Fruit fly (Drosophila melanogaster) whole organism, embryonic: ENCODE data around the gene CG31897.

Source experiments
- Abd-B ChIP-seq: fragments of 200-800 bp; sonication (Bioruptor generic); optimal IDR thresholded peaks from 2 replicates; lab custom pipeline; 2018; ENCODE audit warnings: missing biosample characterization, mild to moderate bottlenecking, missing genetic modification characterization, moderate library complexity
- Bdp1 ChIP-seq: fragments of 200-800 bp; sonication (Bioruptor generic); optimal IDR thresholded peaks from 3 replicates; lab custom pipeline; 2016; ENCODE audit warnings: missing biosample characterization, missing genetic modification characterization
- CG10267 ChIP-seq: fragments of 200-800 bp; sonication (Bioruptor generic); optimal IDR thresholded peaks from 2 replicates; lab custom pipeline; 2018; ENCODE audit warnings: missing biosample characterization, mild to moderate bottlenecking, missing genetic modification characterization, moderate library complexity
- CG11504 ChIP-seq: fragments of 200-800 bp; sonication (Bioruptor generic); optimal IDR thresholded peaks from 3 replicates; lab custom pipeline; 2019; ENCODE audit warnings: missing biosample characterization, mild to moderate bottlenecking, missing genetic modification characterization, moderate library complexity
- CG12659 ChIP-seq: fragments of 200-800 bp; sonication (Bioruptor generic); optimal IDR thresholded peaks from 3 replicates; lab custom pipeline; 2017; ENCODE audit warnings: mild to moderate bottlenecking, missing biosample characterization, missing genetic modification reagents, missing genetic modification characterization
- CG13624 ChIP-seq: fragments of 200-800 bp; sonication (Bioruptor generic); optimal IDR thresholded peaks from 2 replicates; lab custom pipeline; 2016; ENCODE audit warnings: missing biosample characterization, missing genetic modification characterization
- CG15601 ChIP-seq: fragments of 200-800 bp; sonication (Bioruptor generic); optimal IDR thresholded peaks from 3 replicates; lab custom pipeline; 2019; ENCODE audit warnings: missing biosample characterization, mild to moderate bottlenecking, missing genetic modification characterization, moderate library complexity
- CG1603 ChIP-seq: fragments of 200-800 bp; sonication (Bioruptor generic); optimal IDR thresholded peaks from 2 replicates; lab custom pipeline; 2019; ENCODE audit warnings: missing biosample characterization, mild to moderate bottlenecking, missing genetic modification characterization, moderate library complexity
- CG2120 ChIP-seq: fragments of 200-800 bp; sonication (Bioruptor generic); optimal IDR thresholded peaks from 3 replicates; lab custom pipeline; 2016; ENCODE audit warnings: missing biosample characterization, missing genetic modification characterization
- CG2712 ChIP-seq: fragments of 200-800 bp; optimal IDR thresholded peaks from 3 replicates; lab custom pipeline; 2019; ENCODE audit warnings: missing biosample characterization, mild to moderate bottlenecking, missing genetic modification characterization, moderate library complexity
- CG33213 ChIP-seq: fragments of 200-800 bp; sonication (Bioruptor generic); optimal IDR thresholded peaks from 3 replicates; lab custom pipeline; 2016; ENCODE audit warnings: missing biosample characterization, missing genetic modification characterization
- CG3726 ChIP-seq: fragments of 200-800 bp; sonication (Bioruptor generic); IDR thresholded peaks from 3 replicates; pipeline ENCODE4, ENCODE4 v1.3.6; 2022; ENCODE audit warnings: missing biosample characterization, missing genetic modification characterization
- CG3838 ChIP-seq: fragments of 200-800 bp; sonication (Bioruptor generic); optimal IDR thresholded peaks from 3 replicates; lab custom pipeline; 2016; ENCODE audit warnings: missing biosample characterization, missing genetic modification characterization
- CG6272 ChIP-seq: fragments of 200-800 bp; sonication (Bioruptor generic); IDR thresholded peaks from 2 replicates; pipeline ENCODE4 v1.3.6; 2022; ENCODE audit warnings: missing biosample characterization, missing genetic modification characterization
- CG6791 ChIP-seq: fragments of 200-800 bp; sonication (Bioruptor generic); IDR thresholded peaks from 3 replicates; pipeline ENCODE4 v1.3.6; 2022; ENCODE audit warnings: missing biosample characterization, missing genetic modification characterization; ENCODE audit not compliant: partially characterized antibody
- CG8290 ChIP-seq, 3 experiments: fragments of 200-800 bp; sonication (Bioruptor generic); optimal IDR thresholded peaks; 2 replicates each; lab custom pipeline; 2016 to 2019; ENCODE audit warnings: missing biosample characterization in 3 of 3, missing genetic modification characterization in 3 of 3, mild to moderate bottlenecking in 2 of 3, moderate library complexity in 1 of 3
- CG8478 ChIP-seq: fragments of >200 bp; optimal IDR thresholded peaks from 2 replicates; lab custom pipeline; 2018
- CG9797 ChIP-seq: fragments of 200-800 bp; sonication (Bioruptor generic); optimal IDR thresholded peaks from 3 replicates; lab custom pipeline; 2018; ENCODE audit warnings: missing biosample characterization, mild to moderate bottlenecking, missing genetic modification characterization
- CG9932 ChIP-seq: fragments of 200-800 bp; sonication (Bioruptor generic); IDR thresholded peaks from 2 replicates; pipeline ENCODE4 v1.3.6; 2022; ENCODE audit warnings: missing biosample characterization, missing genetic modification characterization
- Dek ChIP-seq: fragments of 200-800 bp; sonication (Bioruptor generic); optimal IDR thresholded peaks from 3 replicates; lab custom pipeline; 2019; ENCODE audit warnings: missing biosample characterization, mild to moderate bottlenecking, missing genetic modification characterization, moderate library complexity
- Dfd ChIP-seq, 2 experiments: fragments of >200 bp; optimal IDR thresholded peaks; 2 replicates each; lab custom pipeline; 2017; ENCODE audit warnings: missing biosample characterization in 2 of 2, missing genetic modification characterization in 2 of 2
- Ets97D ChIP-seq: fragments of 200-800 bp; sonication (Bioruptor generic); optimal IDR thresholded peaks from 3 replicates; lab custom pipeline; 2016; ENCODE audit warnings: missing biosample characterization, missing genetic modification characterization
- H2.0 ChIP-seq: fragments of 200-800 bp; sonication (Bioruptor generic); IDR thresholded peaks from 2 replicates; pipeline ENCODE4 v1.3.6; 2022; ENCODE audit warnings: missing biosample characterization, missing genetic modification characterization
- HmgD ChIP-seq: fragments of 200-800 bp; sonication (Bioruptor generic); optimal IDR thresholded peaks from 3 replicates; lab custom pipeline; 2016; ENCODE audit warnings: missing biosample characterization, missing genetic modification characterization
- Hr3 ChIP-seq: fragments of 200-800 bp; sonication (Bioruptor generic); optimal IDR thresholded peaks from 3 replicates; lab custom pipeline; 2016; ENCODE audit warnings: missing biosample characterization, missing genetic modification characterization
- Hr78 ChIP-seq, 2 experiments: fragments of 200-800 bp in 1 of 2; fragments of >200 bp in 1 of 2; sonication (Bioruptor generic) in 1 of 2; optimal IDR thresholded peaks; 2 replicates each; lab custom pipeline; 2017 to 2019; ENCODE audit warnings: missing biosample characterization in 2 of 2, missing genetic modification characterization in 2 of 2, mild to moderate bottlenecking in 1 of 2, moderate library complexity in 1 of 2
- Lhr ChIP-seq: fragments of 200-800 bp; sonication (Bioruptor generic); optimal IDR thresholded peaks from 3 replicates; lab custom pipeline; 2017; ENCODE audit warnings: mild to moderate bottlenecking, missing biosample characterization, missing genetic modification reagents, missing genetic modification characterization
- Max ChIP-seq: fragments of 200-800 bp; sonication (Bioruptor generic); optimal IDR thresholded peaks from 2 replicates; lab custom pipeline; 2016; ENCODE audit warnings: missing biosample characterization, mild to moderate bottlenecking, missing genetic modification characterization
- Pdp1 ChIP-seq, 2 experiments: fragments of 200-800 bp; sonication (Bioruptor generic); optimal IDR thresholded peaks; 3 replicates each; lab custom pipeline; 2016; ENCODE audit warnings: missing biosample characterization in 2 of 2, missing genetic modification characterization in 2 of 2, mild to moderate bottlenecking in 1 of 2, moderate library complexity in 1 of 2
- Sox102F ChIP-seq: fragments of 200-800 bp; sonication (Bioruptor generic); optimal IDR thresholded peaks from 2 replicates; lab custom pipeline; 2018; ENCODE audit warnings: missing biosample characterization, mild to moderate bottlenecking, missing genetic modification characterization, moderate library complexity
- Sry-δ ChIP-seq: fragments of 200-800 bp; sonication (Bioruptor generic); optimal IDR thresholded peaks from 2 replicates; lab custom pipeline; 2016; ENCODE audit warnings: missing biosample characterization, missing genetic modification characterization
- amos ChIP-seq: fragments of 200-800 bp; sonication (Bioruptor generic); IDR thresholded peaks from 2 replicates; pipeline ENCODE4 v1.3.6; 2022; ENCODE audit warnings: missing biosample characterization, missing genetic modification characterization; ENCODE audit not compliant: partially characterized antibody
- ato ChIP-seq: fragments of 200-800 bp; sonication (Bioruptor generic); IDR thresholded peaks from 2 replicates; pipeline ENCODE4 v1.3.6; 2022; ENCODE audit warnings: missing biosample characterization, missing genetic modification characterization; ENCODE audit not compliant: partially characterized antibody
- bbx ChIP-seq: fragments of 200-800 bp; sonication (Bioruptor generic); IDR thresholded peaks from 2 replicates; pipeline ENCODE4 v1.3.6; 2022; ENCODE audit warnings: missing biosample characterization, missing genetic modification characterization; ENCODE audit not compliant: partially characterized antibody
- chn ChIP-seq: fragments of 200-800 bp; sonication (Bioruptor generic); optimal IDR thresholded peaks from 2 replicates; lab custom pipeline; 2016; ENCODE audit warnings: missing biosample characterization, missing genetic modification characterization
- crp ChIP-seq, 2 experiments: fragments of 200-800 bp; sonication (Bioruptor generic); optimal IDR thresholded peaks; 2 replicates in 1 of 2; 3 replicates in 1 of 2; lab custom pipeline; 2017; ENCODE audit warnings: missing biosample characterization in 2 of 2, missing genetic modification characterization in 2 of 2, mild to moderate bottlenecking in 1 of 2, moderate library complexity in 1 of 2
- dpn ChIP-seq, 2 experiments: fragments of 200-800 bp; sonication (Bioruptor generic); optimal IDR thresholded peaks; 3 replicates each; lab custom pipeline; 2016; ENCODE audit warnings: missing biosample characterization in 2 of 2, missing genetic modification characterization in 2 of 2
- inv ChIP-seq: fragments of 200-800 bp; sonication (Bioruptor generic); IDR thresholded peaks from 2 replicates; pipeline ENCODE4 v1.3.6; 2022; ENCODE audit warnings: missing biosample characterization, missing genetic modification characterization; ENCODE audit not compliant: partially characterized antibody
- jing ChIP-seq: fragments of 200-800 bp; sonication (Bioruptor generic); optimal IDR thresholded peaks from 2 replicates; lab custom pipeline; 2018; ENCODE audit warnings: missing biosample characterization, mild to moderate bottlenecking, missing genetic modification characterization
- knrl ChIP-seq: fragments of 200-800 bp; sonication (Bioruptor generic); IDR thresholded peaks from 3 replicates; pipeline ENCODE4 v1.3.6; 2022; ENCODE audit warnings: missing biosample characterization, missing genetic modification characterization; ENCODE audit not compliant: partially characterized antibody
- maf-S ChIP-seq: fragments of 200-800 bp; sonication (Bioruptor generic); optimal IDR thresholded peaks from 2 replicates; lab custom pipeline; 2016; ENCODE audit warnings: missing biosample characterization, missing genetic modification characterization
- nerfin-1 ChIP-seq: fragments of 200-800 bp; sonication (Bioruptor generic); optimal IDR thresholded peaks from 3 replicates; lab custom pipeline; 2019; ENCODE audit warnings: missing biosample characterization, mild to moderate bottlenecking, missing genetic modification characterization, moderate library complexity
- nmo ChIP-seq: fragments of 200-800 bp; sonication (Bioruptor generic); optimal IDR thresholded peaks from 2 replicates; lab custom pipeline; 2018; ENCODE audit warnings: missing biosample characterization, mild to moderate bottlenecking, missing genetic modification characterization, moderate library complexity
- peb ChIP-seq: fragments of 200-800 bp; sonication (Bioruptor generic); IDR thresholded peaks from 2 replicates; pipeline ENCODE4 v1.3.6; 2022; ENCODE audit warnings: missing biosample characterization, missing genetic modification characterization
- pho ChIP-seq: fragments of 200-800 bp; sonication (Bioruptor generic); optimal IDR thresholded peaks from 2 replicates; lab custom pipeline; 2016; ENCODE audit warnings: missing biosample characterization, missing genetic modification characterization
- pzg ChIP-seq: fragments of 200-800 bp; sonication (Bioruptor generic); optimal IDR thresholded peaks from 3 replicates; lab custom pipeline; 2018; ENCODE audit warnings: missing biosample characterization, mild to moderate bottlenecking, missing genetic modification characterization, moderate library complexity
- schlank ChIP-seq: fragments of 200-800 bp; sonication (Bioruptor generic); optimal IDR thresholded peaks from 2 replicates; lab custom pipeline; 2018; ENCODE audit warnings: missing biosample characterization, mild to moderate bottlenecking, missing genetic modification characterization
- trem ChIP-seq: fragments of 200-800 bp; optimal IDR thresholded peaks from 3 replicates; lab custom pipeline; 2019; ENCODE audit warnings: missing biosample characterization, mild to moderate bottlenecking, missing genetic modification characterization, moderate library complexity

Gene CG31897

dm6 chr2L:8477971-8478370 is 35.7 kb downstream of the CG31897 start (continued):
- no peak for TF ChIP-seq H2.0
- TF ChIP-seq CG9932, result 0 out of 2 replicates have a peak, but pooled peaks have one; percentile 14
- peak in 1 of 2 experiments; percentile 20 for TF ChIP-seq dpn (GFP tag; optimal IDR thresholded peaks at IDR 0.05; lab: Kevin White, UChicago)
- TF ChIP-seq CG33213, result peak; percentile 46
- peak; percentile 41 for TF ChIP-seq CG11504 (tag; lab: Kevin White, UChicago)
- TF ChIP-seq CG1603 (tag; lab: Kevin White, UChicago), result peak; percentile 75
- no peak for TF ChIP-seq peb
- peak in 1 of 2 experiments; percentile 49 for TF ChIP-seq Hr78 (GFP tag; optimal IDR thresholded peaks at IDR 0.05; lab: Kevin White, UChicago)
- no peak for TF ChIP-seq CG12659 (GFP tag; lab: Kevin White, UChicago)
- TF ChIP-seq CG2120, result peak; percentile 17
- peak; percentile 28 for TF ChIP-seq CG2712 (tag; lab: Kevin White, UChicago)
- TF ChIP-seq Sox102F, result peak; percentile 68
- no peak for TF ChIP-seq jing (GFP tag; lab: Kevin White, UChicago)
- TF ChIP-seq crp (GFP tag; optimal IDR thresholded peaks at IDR 0.05; lab: Kevin White, UChicago), result peak in 1 of 2 experiments; percentile 69
- TF ChIP-seq CG10267 (tag; lab: Kevin White, UChicago), result peak; percentile 78
- peak in 1 of 2 experiments; percentile 54 for TF ChIP-seq Pdp1 (GFP tag; optimal IDR thresholded peaks at IDR 0.05; lab: Kevin White, UChicago)
- TF ChIP-seq CG3838 (GFP tag; lab: Kevin White, UChicago), result peak; percentile 93
- TF ChIP-seq Ets97D, result peak; percentile 61
- peak; percentile 20 for TF ChIP-seq CG15601 (tag; lab: Kevin White, UChicago)
- TF ChIP-seq Dfd (GFP tag; optimal IDR thresholded peaks at IDR 0.05; lab: Kevin White, UChicago), result peak in 1 of 2 experiments; percentile 98
- 0 out of 2 replicates have a peak, but pooled peaks have one; percentile 12 for TF ChIP-seq CG6272 (GFP tag; lab: Robert Waterston, UW)
- peak; percentile 69 for TF ChIP-seq Sry-δ (GFP tag; lab: Kevin White, UChicago)
- TF ChIP-seq Max (GFP tag; lab: Kevin White, UChicago), result peak; percentile 1
- TF ChIP-seq pho (GFP tag; lab: Kevin White, UChicago), result peak; percentile 30
- peak; percentile 46 for TF ChIP-seq Dek
- TF ChIP-seq CG3726 (GFP tag; lab: Robert Waterston, UW), result no peak
- TF ChIP-seq CG8478 (lab: Kevin White, UChicago), result peak; percentile 87
- peak; percentile 58 for TF ChIP-seq CG6791 (GFP tag; lab: Robert Waterston, UW)
- TF ChIP-seq Hr3 (GFP tag; lab: Kevin White, UChicago), result no peak
- TF ChIP-seq knrl (GFP tag; lab: Robert Waterston, UW), result peak; percentile 69; the same call in 2 of the 3 replicates
- peak; percentile 65 for TF ChIP-seq amos
- peak; percentile 91 for TF ChIP-seq Bdp1
- peak; percentile 29; the same call in 1 of the 2 replicates for TF ChIP-seq inv (GFP tag; lab: Robert Waterston, UW)
- TF ChIP-seq ato (GFP tag; lab: Robert Waterston, UW), result 0 out of 2 replicates have a peak, but pooled peaks have one; percentile 29
- TF ChIP-seq Lhr (GFP tag; lab: Kevin White, UChicago), result peak; percentile 87
- peak; percentile 52; the same call in 1 of the 2 replicates for TF ChIP-seq bbx (GFP tag; lab: Robert Waterston, UW)
- peak; percentile 29 for TF ChIP-seq Abd-B (GFP tag; lab: Kevin White, UChicago)
- TF ChIP-seq schlank, result no peak
- no peak for TF ChIP-seq CG9797 (GFP tag; lab: Kevin White, UChicago)
- peak; percentile 46 for TF ChIP-seq chn
- peak; percentile 62 for TF ChIP-seq pzg (GFP tag; lab: Kevin White, UChicago)
- peak; percentile 35 for TF ChIP-seq nmo (GFP tag; lab: Kevin White, UChicago)
- TF ChIP-seq maf-S, result peak; percentile 3
- TF ChIP-seq trem (tag; lab: Kevin White, UChicago), result peak; percentile 12
- peak; percentile 82 for TF ChIP-seq CG8290 (GFP tag; optimal IDR thresholded peaks at IDR 0.05; lab: Kevin White, UChicago)
- TF ChIP-seq CG8290 (tag; optimal IDR thresholded peaks at IDR 0.05; lab: Kevin White, UChicago), result peak in 1 of 2 experiments; percentile 10
- no peak for TF ChIP-seq nerfin-1 (tag; lab: Kevin White, UChicago)
- TF ChIP-seq CG13624 (GFP tag; lab: Kevin White, UChicago), result peak; percentile 5
- TF ChIP-seq HmgD (GFP tag; lab: Kevin White, UChicago), result peak; percentile 84
